Fruit fly (Drosophila melanogaster): ENCODE measurements around the gene Lip4.

Lip4 gene

DNA sequence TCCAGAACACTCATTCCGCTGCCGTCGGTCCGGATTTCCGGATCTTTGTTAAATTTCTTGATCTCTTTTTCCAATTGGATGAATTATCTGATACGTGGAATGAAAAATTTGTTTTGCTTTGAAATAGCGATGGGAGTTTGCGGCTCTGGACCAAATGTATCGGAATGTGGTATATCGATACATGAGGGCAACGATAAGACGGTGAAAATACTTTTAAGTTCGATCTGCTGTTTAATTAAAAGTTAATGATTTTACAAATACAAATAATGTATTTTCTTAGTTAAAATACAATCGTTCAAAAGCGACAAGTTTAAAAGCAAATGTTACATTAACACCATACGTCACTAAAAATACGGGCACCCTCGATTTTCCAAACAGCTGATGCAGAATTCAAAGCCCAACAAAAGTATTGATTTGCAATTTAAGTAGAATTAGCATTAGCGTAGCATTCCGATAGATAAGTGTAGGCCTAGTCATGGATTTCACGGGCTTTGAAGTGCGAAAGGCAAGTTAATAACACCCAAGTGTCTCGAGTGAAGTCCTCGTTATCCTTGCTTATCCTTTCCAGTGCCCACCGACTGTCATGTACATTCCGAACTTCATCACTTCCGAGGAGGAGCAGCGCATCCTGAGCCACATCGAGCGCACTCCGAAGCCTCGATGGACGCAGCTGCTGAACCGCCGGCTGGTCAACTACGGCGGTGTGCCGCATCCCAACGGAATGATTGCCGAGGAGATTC lies 38.7 kb upstream of the Lip4 start, which contains the start of the genes Cog4 and CG6144 (continued):
- peak; percentile 68 to 95 for TF ChIP-seq crp (GFP tag; optimal IDR thresholded peaks at IDR 0.05)
- TF ChIP-seq z (GFP tag; IDR thresholded peaks at IDR 0.05) = no peak
- TF ChIP-seq vfl (GFP tag; optimal IDR thresholded peaks at IDR 0.05) = no peak
- peak; percentile 52 for TF ChIP-seq E2f2 (GFP tag; IDR thresholded peaks at IDR 0.05)
- TF ChIP-seq Poxn (GFP tag; IDR thresholded peaks at IDR 0.05) = no peak
- peak; percentile 82 for TF ChIP-seq hbn (GFP tag; IDR thresholded peaks at IDR 0.05; ENCODE audit: partially characterized antibody)
- peak; percentile 54 for TF ChIP-seq CG10267 (tag; optimal IDR thresholded peaks at IDR 0.05)
- TF ChIP-seq CG6813 (GFP tag; optimal IDR thresholded peaks at IDR 0.05) = no peak
- peak; percentile 87 for TF ChIP-seq Sry-δ (GFP tag; optimal IDR thresholded peaks at IDR 0.05)
- TF ChIP-seq hkb (optimal IDR thresholded peaks at IDR 0.05) = no peak
- peak; percentile 49; the same call in 1 of the 2 replicates for TF ChIP-seq hkb (GFP tag; IDR thresholded peaks at IDR 0.05)
- 0 out of 3 replicates have a peak, but pooled peaks have one; percentile 47 for TF ChIP-seq CG7963 (GFP tag; IDR thresholded peaks at IDR 0.05; ENCODE audit: partially characterized antibody)
- TF ChIP-seq Fer1 (GFP tag; optimal IDR thresholded peaks at IDR 0.05) = no peak
- TF ChIP-seq CG2116 (GFP tag; optimal IDR thresholded peaks at IDR 0.05) = peak; percentile 79
- TF ChIP-seq CG15514 (GFP tag; optimal IDR thresholded peaks at IDR 0.05) = peak; percentile 56
- no peak for TF ChIP-seq CG15011 (GFP tag; optimal IDR thresholded peaks at IDR 0.05)
- peak; percentile 77 for TF ChIP-seq amos (GFP tag; IDR thresholded peaks at IDR 0.05; ENCODE audit: partially characterized antibody)
- peak; percentile 55; the same call in 1 of the 3 replicates for TF ChIP-seq CG34422 (GFP tag; IDR thresholded peaks at IDR 0.05)
- TF ChIP-seq ac (GFP tag; optimal IDR thresholded peaks at IDR 0.05) = no peak
- no peak for TF ChIP-seq mld (GFP tag; IDR thresholded peaks at IDR 0.05; ENCODE audit: partially characterized antibody)
- peak; percentile 84 for TF ChIP-seq sna (GFP tag; IDR thresholded peaks at IDR 0.05; ENCODE audit: partially characterized antibody)
- TF ChIP-seq GATAe (GFP tag; conservative IDR thresholded peaks at IDR 0.05) = no peak
- peak; percentile 72 for TF ChIP-seq Bgb (GFP tag; IDR thresholded peaks at IDR 0.05; ENCODE audit: partially characterized antibody)
- no peak for TF ChIP-seq run (tag; optimal IDR thresholded peaks at IDR 0.05)
- no peak for TF ChIP-seq cad (GFP tag; optimal IDR thresholded peaks at IDR 0.05)
- TF ChIP-seq toy (GFP tag; IDR thresholded peaks at IDR 0.05) = no peak
- TF ChIP-seq Hsf (GFP tag; optimal IDR thresholded peaks at IDR 0.05) = peak; percentile 29
- TF ChIP-seq mam (GFP tag; optimal IDR thresholded peaks at IDR 0.05) = peak; percentile 48
- no peak for TF ChIP-seq corto (GFP tag; optimal IDR thresholded peaks at IDR 0.05)
- TF ChIP-seq al (GFP tag; IDR thresholded peaks at IDR 0.05) = 0 out of 2 replicates have a peak, but pooled peaks have one; percentile 17
- peak; percentile 4 to 6 for TF ChIP-seq dpn (GFP tag; optimal IDR thresholded peaks at IDR 0.05)
- TF ChIP-seq H2.0 (GFP tag; IDR thresholded peaks at IDR 0.05) = no peak
- no peak for TF ChIP-seq CG17359 (tag; optimal IDR thresholded peaks at IDR 0.05)
- no peak for TF ChIP-seq CG13296 (GFP tag; optimal IDR thresholded peaks at IDR 0.05)
- peak; percentile 76 for TF ChIP-seq sens (GFP tag)
- peak; percentile 82; the same call in 1 of the 2 replicates for TF ChIP-seq ranshi (GFP tag; IDR thresholded peaks at IDR 0.05)
- TF ChIP-seq cas (GFP tag; IDR thresholded peaks at IDR 0.05) = no peak
- peak; percentile 82 for TF ChIP-seq CG34224 (GFP tag; IDR thresholded peaks at IDR 0.05; ENCODE audit: partially characterized antibody)
- peak in 1 of 2 experiments; percentile 78 for TF ChIP-seq tll (GFP tag; optimal IDR thresholded peaks at IDR 0.05)
- TF ChIP-seq NfI (GFP tag; optimal IDR thresholded peaks at IDR 0.05) = no peak
- TF ChIP-seq crol (GFP tag; IDR thresholded peaks at IDR 0.05) = no peak
- TF ChIP-seq ind (GFP tag; optimal IDR thresholded peaks at IDR 0.05) = no peak
- peak; percentile 43; the same call in 1 of the 2 replicates for TF ChIP-seq Ada2b (GFP tag; IDR thresholded peaks at IDR 0.05)
- TF ChIP-seq mirr (GFP tag; optimal IDR thresholded peaks at IDR 0.05) = no peak
- TF ChIP-seq ato (GFP tag; IDR thresholded peaks at IDR 0.05; ENCODE audit: partially characterized antibody) = peak; percentile 26; the same call in 1 of the 2 replicates
- TF ChIP-seq trem (tag; optimal IDR thresholded peaks at IDR 0.05) = peak; percentile 57
- peak; percentile 77; the same call in 2 of the 3 replicates for TF ChIP-seq Doc3 (GFP tag; IDR thresholded peaks at IDR 0.05; ENCODE audit: partially characterized antibody)
- no peak for TF ChIP-seq tx (GFP tag; optimal IDR thresholded peaks at IDR 0.05)
